Fruit fly (Drosophila melanogaster) whole organism, wandering third instar larva: ENCODE data around the gene Jon66Cii.

Experiments
- Abd-B ChIP-seq: fragments of >200 bp; optimal IDR thresholded peaks from 2 replicates; lab custom pipeline; 2017; ENCODE audit warnings: missing biosample characterization, missing genetic modification characterization
- CG32264 ChIP-seq: fragments of 200-800 bp; sonication (Bioruptor generic); optimal IDR thresholded peaks from 2 replicates; lab custom pipeline; 2016; ENCODE audit warnings: missing biosample characterization, missing genetic modification characterization
- CG9705 ChIP-seq: fragments of 200-800 bp; sonication (Bioruptor generic); optimal IDR thresholded peaks from 2 replicates; lab custom pipeline; 2018; ENCODE audit warnings: missing biosample characterization, mild to moderate bottlenecking, missing genetic modification characterization
- CrebA ChIP-seq: fragments of 200-800 bp; sonication (Bioruptor generic); optimal IDR thresholded peaks from 2 replicates; lab custom pipeline; 2016; ENCODE audit warnings: missing biosample characterization, mild to moderate bottlenecking, missing genetic modification characterization, borderline replicate concordance
- Dfd ChIP-seq: fragments of >200 bp; optimal IDR thresholded peaks from 2 replicates; lab custom pipeline; 2017; ENCODE audit warnings: missing biosample characterization, missing genetic modification characterization
- Dif ChIP-seq: fragments of 200-275, 200-300 bp; sonication (Bioruptor generic); optimal IDR thresholded peaks from 2 replicates; lab custom pipeline; 2018; ENCODE audit warnings: missing biosample characterization, missing genetic modification characterization; ENCODE audit not compliant: partially characterized antibody
- GATAd ChIP-seq: sonication (Bioruptor generic); optimal IDR thresholded peaks from 2 replicates; lab custom pipeline; 2016; ENCODE audit warnings: missing biosample characterization, missing genetic modification characterization
- HLH106 ChIP-seq: fragments of 200-800 bp; optimal IDR thresholded peaks from 3 replicates; lab custom pipeline; 2019; ENCODE audit warnings: missing biosample characterization, mild to moderate bottlenecking, missing genetic modification characterization, moderate library complexity
- Hnf4 ChIP-seq: fragments of 200-800 bp; sonication (Bioruptor generic); optimal IDR thresholded peaks from 2 replicates; lab custom pipeline; 2016; ENCODE audit warnings: missing biosample characterization, mild to moderate bottlenecking, missing genetic modification characterization
- Hr78 ChIP-seq: fragments of >200 bp; optimal IDR thresholded peaks from 2 replicates; lab custom pipeline; 2017; ENCODE audit warnings: missing biosample characterization, missing genetic modification characterization
- Hr83 ChIP-seq: fragments of 200-300 bp; sonication (Bioruptor generic); optimal IDR thresholded peaks from 2 replicates; lab custom pipeline; 2016; ENCODE audit warnings: missing biosample characterization, mild to moderate bottlenecking, missing genetic modification characterization, moderate library complexity; ENCODE audit not compliant: poor library complexity, severe bottlenecking
- Jra ChIP-seq: sonication (Bioruptor generic); optimal IDR thresholded peaks from 2 replicates; lab custom pipeline; 2016; ENCODE audit warnings: missing biosample characterization, missing genetic modification characterization
- Mio ChIP-seq: sonication (Bioruptor generic); optimal IDR thresholded peaks from 2 replicates; lab custom pipeline; 2016; ENCODE audit warnings: missing biosample characterization, missing genetic modification characterization
- Myc ChIP-seq: fragments of >200 bp; optimal IDR thresholded peaks from 2 replicates; lab custom pipeline; 2017
- N ChIP-seq: fragments of >200 bp; optimal IDR thresholded peaks from 2 replicates; lab custom pipeline; 2018; ENCODE audit warnings: missing biosample characterization, missing external identifiers, missing genetic modification characterization
- OdsH ChIP-seq: fragments of 200-800 bp; sonication (Bioruptor generic); optimal IDR thresholded peaks from 2 replicates; lab custom pipeline; 2016; ENCODE audit warnings: missing biosample characterization, mild to moderate bottlenecking, missing genetic modification characterization
- Rel ChIP-seq, 2 experiments: fragments of 200-800 bp; sonication (Bioruptor generic) in 1 of 2; optimal IDR thresholded peaks; 2 replicates in 1 of 2; 3 replicates in 1 of 2; lab custom pipeline; 2016 to 2019; ENCODE audit warnings: mild to moderate bottlenecking in 2 of 2, missing biosample characterization in 2 of 2, missing genetic modification characterization in 2 of 2, moderate library complexity in 1 of 2
- Sp1 ChIP-seq: fragments of 200-800 bp; sonication (Bioruptor generic); optimal IDR thresholded peaks from 3 replicates; lab custom pipeline; 2019; ENCODE audit warnings: missing biosample characterization, mild to moderate bottlenecking, missing genetic modification characterization, moderate library complexity
- Vsx2 ChIP-seq: fragments of 200-300, 225-300 bp; sonication (Bioruptor generic); optimal IDR thresholded peaks from 2 replicates; lab custom pipeline; 2018; ENCODE audit warnings: missing biosample characterization, missing genetic modification characterization; ENCODE audit not compliant: partially characterized antibody
- br ChIP-seq: fragments of 200-800 bp; sonication (Bioruptor generic); optimal IDR thresholded peaks from 2 replicates; lab custom pipeline; 2016; ENCODE audit warnings: missing biosample characterization, missing genetic modification characterization
- brk ChIP-seq: fragments of 200-800 bp; sonication (Bioruptor generic); optimal IDR thresholded peaks from 2 replicates; lab custom pipeline; 2016; ENCODE audit warnings: missing biosample characterization, mild to moderate bottlenecking, missing genetic modification characterization
- dl ChIP-seq, 2 experiments: fragments of 175-275, 200-275 bp in 1 of 2; fragments of 200-275 bp in 1 of 2; sonication (Bioruptor generic); optimal IDR thresholded peaks; lab custom pipeline; 2018; ENCODE audit warnings: mild to moderate bottlenecking in 2 of 2, missing biosample characterization in 2 of 2, missing genetic modification characterization in 2 of 2, moderate library complexity in 2 of 2; ENCODE audit not compliant: partially characterized antibody in 2 of 2, insufficient read depth in 1 of 2
- dmrt93B ChIP-seq: fragments of 200-800 bp; sonication (Bioruptor generic); optimal IDR thresholded peaks from 2 replicates; lab custom pipeline; 2018; ENCODE audit warnings: missing biosample characterization, mild to moderate bottlenecking, missing genetic modification characterization
- dsf ChIP-seq: sonication (Bioruptor generic); optimal IDR thresholded peaks from 2 replicates; lab custom pipeline; 2016; ENCODE audit warnings: missing biosample characterization, missing genetic modification characterization, borderline replicate concordance
- ey ChIP-seq: fragments of 200-800 bp; sonication (Bioruptor generic); optimal IDR thresholded peaks from 2 replicates; lab custom pipeline; 2016; ENCODE audit warnings: missing biosample characterization, missing genetic modification characterization
- foxo ChIP-seq, 2 experiments: fragments of 200-800 bp; sonication (Bioruptor generic); optimal IDR thresholded peaks; 2 replicates in 1 of 2; 3 replicates in 1 of 2; lab custom pipeline; 2016 to 2017; ENCODE audit warnings: missing biosample characterization in 2 of 2, missing genetic modification characterization in 2 of 2
- fru ChIP-seq: fragments of 200-800 bp; sonication (Bioruptor generic); optimal IDR thresholded peaks from 3 replicates; lab custom pipeline; 2016; ENCODE audit warnings: missing biosample characterization, mild to moderate bottlenecking, missing genetic modification characterization
- h ChIP-seq: fragments of 200-800 bp; sonication (Bioruptor generic); optimal IDR thresholded peaks from 3 replicates; lab custom pipeline; 2016; ENCODE audit warnings: missing biosample characterization, mild to moderate bottlenecking, missing genetic modification characterization
- jim ChIP-seq: fragments of 175-275, 200-325 bp; sonication (Bioruptor generic); optimal IDR thresholded peaks from 2 replicates; lab custom pipeline; 2016; ENCODE audit warnings: missing biosample characterization, mild to moderate bottlenecking, missing genetic modification characterization
- lola ChIP-seq: fragments of >200 bp; optimal IDR thresholded peaks from 2 replicates; lab custom pipeline; 2017; ENCODE audit warnings: missing biosample characterization, missing genetic modification characterization
- pan ChIP-seq: fragments of >200 bp; optimal IDR thresholded peaks from 2 replicates; lab custom pipeline; 2017
- psq ChIP-seq: fragments of 200-800 bp; sonication (Bioruptor generic); optimal IDR thresholded peaks from 3 replicates; lab custom pipeline; 2017; ENCODE audit warnings: missing biosample characterization, mild to moderate bottlenecking, missing genetic modification characterization, moderate library complexity
- rgr ChIP-seq: fragments of 200-800 bp; sonication (Bioruptor generic); optimal IDR thresholded peaks from 3 replicates; lab custom pipeline; 2016; ENCODE audit warnings: missing biosample characterization, mild to moderate bottlenecking, missing genetic modification characterization
- sage ChIP-seq: fragments of 200-800 bp; sonication (Bioruptor generic); optimal IDR thresholded peaks from 2 replicates; lab custom pipeline; 2016; ENCODE audit warnings: missing biosample characterization, mild to moderate bottlenecking, missing genetic modification characterization
- sv ChIP-seq: fragments of 200-800 bp; sonication (Bioruptor generic); optimal IDR thresholded peaks from 3 replicates; lab custom pipeline; 2016; ENCODE audit warnings: missing biosample characterization, missing genetic modification characterization
- tai ChIP-seq: sonication (Bioruptor generic); optimal IDR thresholded peaks from 2 replicates; lab custom pipeline; 2016; ENCODE audit warnings: missing biosample characterization, missing genetic modification characterization
- usp ChIP-seq: fragments of >200 bp; optimal IDR thresholded peaks from 2 replicates; lab custom pipeline; 2017; ENCODE audit warnings: missing biosample characterization, missing genetic modification characterization
- woc ChIP-seq: sonication (Bioruptor generic); optimal IDR thresholded peaks from 2 replicates; lab custom pipeline; 2016; ENCODE audit warnings: missing biosample characterization, mild to moderate bottlenecking, missing genetic modification characterization

Gene Jon66Cii

DNA sequence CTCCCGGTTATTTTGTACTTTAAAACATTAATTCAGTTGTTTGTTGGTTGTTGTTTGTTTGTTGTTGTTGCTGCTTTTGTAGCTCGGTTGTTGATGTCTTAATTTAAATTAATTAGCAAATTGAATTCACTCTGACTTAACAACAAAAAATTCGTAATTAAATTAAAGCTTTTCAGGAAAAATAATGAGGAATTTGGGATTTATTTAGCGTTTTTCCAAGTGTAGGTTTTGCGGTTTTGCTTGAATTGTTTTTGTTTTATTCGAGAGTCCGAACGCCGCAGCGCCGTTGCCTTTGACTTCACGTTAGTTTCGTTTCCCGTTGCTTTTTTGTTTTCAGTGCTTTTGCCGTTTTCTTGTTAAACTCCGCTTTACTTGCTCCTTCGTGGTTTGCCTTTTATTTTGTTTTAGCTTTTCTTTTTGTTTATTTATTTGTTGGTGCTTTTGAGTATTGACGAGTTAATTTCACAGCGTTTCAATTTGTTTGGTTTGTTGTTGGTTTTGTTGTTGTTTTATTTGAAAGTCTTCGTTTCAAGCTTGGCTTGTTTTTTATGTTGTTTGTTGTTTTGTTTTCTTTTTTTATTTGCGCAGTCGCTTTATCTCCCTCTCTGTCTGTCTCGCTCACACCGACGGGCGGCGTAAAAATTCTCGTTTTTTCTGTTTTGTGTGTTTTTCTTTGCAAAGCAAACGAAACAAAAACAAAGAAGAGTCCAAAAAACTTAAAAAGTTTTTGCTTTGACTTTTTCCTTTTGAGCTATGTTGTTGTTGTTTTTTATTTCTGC lies 47.5 kb upstream of the Jon66Cii start:
- TF ChIP-seq Hr78 (GFP tag; lab: Kevin White, UChicago) (no peak), Dfd (GFP tag; lab: Kevin White, UChicago) (no peak), br (no peak), GATAd (peak; percentile 16), tai (GFP tag; lab: Kevin White, UChicago) (no peak), lola (GFP tag; lab: Kevin White, UChicago) (no peak), Vsx2 (GFP tag; lab: Kevin White, UChicago) (no peak), sage (GFP tag; lab: Kevin White, UChicago) (no peak), N (GFP tag; lab: Kevin White, UChicago) (no peak), dsf (GFP tag; lab: Kevin White, UChicago) (no peak), h (GFP tag; lab: Kevin White, UChicago) (no peak), dl (GFP tag; optimal IDR thresholded peaks at IDR 0.05; lab: Kevin White, UChicago; ENCODE audit: insufficient read depth in 1 of 2, partially characterized antibody in 2 of 2) (no peak), fru (GFP tag; lab: Kevin White, UChicago) (no peak), HLH106 (tag; lab: Kevin White, UChicago) (no peak), Hr83 (GFP tag; lab: Kevin White, UChicago) (no peak), dmrt93B (no peak), CrebA (GFP tag; lab: Kevin White, UChicago) (no peak), Sp1 (peak; percentile 90), Jra (no peak), Myc (no peak), Rel (GFP tag; optimal IDR thresholded peaks at IDR 0.05; lab: Kevin White, UChicago) (no peak), Rel (tag; optimal IDR thresholded peaks at IDR 0.05; lab: Kevin White, UChicago) (no peak), OdsH (no peak), rgr (GFP tag; lab: Kevin White, UChicago) (no peak), usp (no peak), jim (peak; percentile 40), psq (no peak), Hnf4 (GFP tag; lab: Kevin White, UChicago) (no peak), CG9705 (peak; percentile 42), CG32264 (GFP tag; lab: Kevin White, UChicago) (peak; percentile 24), pan (lab: Kevin White, UChicago) (no peak), woc (GFP tag; lab: Kevin White, UChicago) (no peak), Dif (no peak), Abd-B (no peak), brk (no peak), ey (GFP tag; lab: Kevin White, UChicago) (no peak), Mio (no peak), sv (GFP tag; lab: Kevin White, UChicago) (no peak), foxo (GFP tag; optimal IDR thresholded peaks at IDR 0.05; lab: Kevin White, UChicago) (peak in 1 of 2 experiments; percentile 47)

DNA sequence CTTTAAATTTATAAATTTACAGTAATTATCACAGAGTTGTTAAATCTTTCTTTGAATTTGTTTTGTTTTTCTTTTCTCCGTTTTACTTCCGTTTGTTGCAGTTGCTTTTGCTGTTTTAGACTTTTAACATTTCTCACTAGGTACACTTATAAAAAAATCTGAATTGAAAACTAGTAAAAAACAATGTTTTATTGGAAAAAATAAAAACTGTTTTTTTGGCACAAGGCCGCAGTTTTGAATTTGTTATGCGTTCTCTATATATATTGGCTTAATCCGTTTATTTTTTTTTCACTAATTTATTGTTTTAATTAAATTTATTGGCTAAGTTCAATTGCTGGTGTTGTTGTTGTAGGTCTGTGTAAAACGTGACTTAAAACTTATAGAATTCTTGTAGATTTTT lies 46.6 kb upstream of the Jon66Cii start:
- TF ChIP-seq brk: no peak
- TF ChIP-seq fru (GFP tag; lab: Kevin White, UChicago): no peak
- no peak for TF ChIP-seq Rel (GFP tag; optimal IDR thresholded peaks at IDR 0.05; lab: Kevin White, UChicago)
- TF ChIP-seq Rel (tag; optimal IDR thresholded peaks at IDR 0.05; lab: Kevin White, UChicago): no peak

DNA sequence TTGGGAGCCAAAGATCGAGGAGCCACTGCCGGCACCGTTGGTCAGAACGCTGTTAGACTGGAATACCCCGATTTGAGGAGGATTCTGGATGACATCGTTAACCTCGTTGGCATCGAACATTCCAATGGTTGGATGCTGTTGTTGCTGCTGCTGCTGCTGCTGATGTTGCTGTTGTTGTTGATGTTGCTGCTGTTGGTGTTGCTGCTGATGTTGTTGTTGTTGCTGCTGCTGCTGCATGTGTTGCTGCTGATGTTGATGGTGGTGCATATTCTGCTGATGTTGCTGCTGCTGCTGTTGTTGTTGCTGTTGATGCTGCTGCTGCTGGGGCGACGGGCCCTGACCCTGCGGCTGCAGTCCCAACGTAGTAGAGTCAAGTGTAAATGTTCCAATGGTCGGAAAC lies 44.1 kb upstream of the Jon66Cii start:
- TF ChIP-seq Dfd (GFP tag; lab: Kevin White, UChicago) (peak; percentile 98), Hr83 (GFP tag; lab: Kevin White, UChicago) (no peak), sv (GFP tag; lab: Kevin White, UChicago) (no peak), lola (GFP tag; lab: Kevin White, UChicago) (no peak)
